Worm (Caenorhabditis elegans): ENCODE measurements around the gene srj-29.

ce11 chrV:16094862-16095261 lies 19.4 kb downstream of the srj-29 start:
- TF ChIP-seq nhr-77 (tag; optimal IDR thresholded peaks at IDR 0.05) (no peak), pax-3 (tag; optimal IDR thresholded peaks at IDR 0.05) (no peak), elt-3 (tag; optimal IDR thresholded peaks at IDR 0.05) (peak in 1 of 6 experiments; percentile 58), elt-2 (tag; optimal IDR thresholded peaks at IDR 0.05) (no peak), nhr-90 (tag; optimal IDR thresholded peaks at IDR 0.05; ENCODE audit: poor library complexity) (no peak), blmp-1 (tag; optimal IDR thresholded peaks at IDR 0.05) (peak; percentile 81), nhr-76 (tag; optimal IDR thresholded peaks at IDR 0.05) (no peak), zip-4 (GFP tag; optimal IDR thresholded peaks at IDR 0.05) (no peak), unc-86 (tag; optimal IDR thresholded peaks at IDR 0.05) (no peak), ztf-11 (tag; optimal IDR thresholded peaks at IDR 0.05) (no peak), hlh-17 (GFP tag; optimal IDR thresholded peaks at IDR 0.05; ENCODE audit: borderline replicate concordance) (no peak)

All from whole organism, L1 larva.